Worm (Caenorhabditis elegans) whole organism, L3 larva: ENCODE results near the gene mrp-8.

Source experiments
- ama-1 ChIP-seq: fragments of 150-350 bp; optimal IDR thresholded peaks from 2 replicates; lab custom pipeline; 2018
- ceh-82 ChIP-seq: fragments of 150-350 bp; optimal IDR thresholded peaks from 2 replicates; lab custom pipeline; 2014; ENCODE audit warnings: missing biosample characterization, missing genetic modification characterization
- ceh-9 ChIP-seq: sonication (generic microtip); optimal IDR thresholded peaks from 2 replicates; lab custom pipeline; 2018; ENCODE audit warnings: missing biosample characterization, missing genetic modification characterization
- hmg-11 ChIP-seq: sonication (generic microtip); optimal IDR thresholded peaks from 2 replicates; lab custom pipeline; 2016; ENCODE audit warnings: missing genetic modification characterization, missing compliant biosample characterization
- lin-39 ChIP-seq: fragments of 150-350 bp; optimal IDR thresholded peaks from 2 replicates; lab custom pipeline; 2018; ENCODE audit warnings: missing biosample characterization, missing genetic modification reagents, missing genetic modification characterization
- mdl-1 ChIP-seq: fragments of 150-350 bp; optimal IDR thresholded peaks from 2 replicates; lab custom pipeline; 2014; ENCODE audit warnings: missing biosample characterization, missing genetic modification characterization
- nfya-1 ChIP-seq: sonication (generic microtip); optimal IDR thresholded peaks from 2 replicates; lab custom pipeline; 2017; ENCODE audit warnings: missing genetic modification characterization, mild to moderate bottlenecking, missing compliant biosample characterization, antibody characterized with exemption, moderate library complexity; ENCODE audit not compliant: insufficient read depth
- nhr-11 ChIP-seq: fragments of 150-350 bp; optimal IDR thresholded peaks from 2 replicates; lab custom pipeline; 2014; ENCODE audit warnings: missing biosample characterization, missing genetic modification characterization
- nhr-12 ChIP-seq: fragments of 150-350 bp; optimal IDR thresholded peaks from 2 replicates; lab custom pipeline; 2014; ENCODE audit warnings: missing biosample characterization, missing genetic modification characterization
- nhr-237 ChIP-seq: fragments of 150-350 bp; optimal IDR thresholded peaks from 2 replicates; lab custom pipeline; 2014; ENCODE audit warnings: missing biosample characterization, missing genetic modification characterization
- pha-4 ChIP-seq: fragments of 150-350 bp; optimal IDR thresholded peaks from 2 replicates; lab custom pipeline; 2014; ENCODE audit warnings: missing biosample characterization, missing genetic modification reagents, missing genetic modification characterization

- TF ChIP-seq hmg-11 (tag; lab: Kevin White, UChicago) (no peak), nhr-237 (tag; lab: Kevin White, UChicago) (no peak), ceh-9 (tag; lab: Kevin White, UChicago) (no peak), ceh-82 (tag; lab: Kevin White, UChicago) (no peak), mdl-1 (tag; lab: Kevin White, UChicago) (no peak), lin-39 (no peak), nfya-1 (tag; lab: Kevin White, UChicago) (no peak), nhr-12 (tag; lab: Kevin White, UChicago) (no peak), pha-4 (tag; lab: Kevin White, UChicago) (no peak), ama-1 (lab: Kevin White, UChicago) (no peak), nhr-11 (tag; lab: Kevin White, UChicago) (no peak)
Observed at ce11 chrIII:12259793-12260192, 43.2 kb downstream of the mrp-8 start.
